Worm (Caenorhabditis elegans) whole organism, mixed stage, embryonic: ENCODE results near the gene F58A6.2.

Experiments
- blmp-1 ChIP-seq: fragments of 150-350 bp; optimal IDR thresholded peaks from 2 replicates; lab custom pipeline; 2014; ENCODE audit warnings: missing biosample characterization, missing genetic modification characterization
- nhr-12 ChIP-seq: fragments of 150-350 bp; optimal IDR thresholded peaks from 2 replicates; lab custom pipeline; 2014; ENCODE audit warnings: missing biosample characterization, missing genetic modification characterization
- pha-4 ChIP-seq: fragments of 150-350 bp; optimal IDR thresholded peaks from 2 replicates; lab custom pipeline; 2018; ENCODE audit warnings: missing biosample characterization, missing genetic modification reagents, missing genetic modification characterization

DNA sequence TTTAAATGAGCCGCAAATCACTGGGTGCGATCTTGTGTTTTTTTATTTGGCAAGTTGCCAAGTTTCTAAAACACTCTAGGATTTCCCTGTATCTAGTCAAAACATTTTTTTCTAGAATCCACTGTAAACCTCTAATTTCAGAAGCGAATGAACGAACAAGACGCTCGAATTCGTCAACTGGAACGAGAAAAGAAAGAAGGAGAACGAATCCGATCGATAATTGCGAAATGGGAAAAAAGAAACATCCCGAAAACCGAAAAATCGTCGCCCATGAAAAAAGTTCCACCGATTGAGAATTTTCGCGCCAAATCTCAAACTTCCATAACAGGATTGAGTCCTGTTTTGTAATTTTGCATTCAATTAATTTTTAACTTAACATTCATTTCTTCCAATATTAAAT lies 40.4 kb downstream of the F58A6.2 start:
- TF ChIP-seq pha-4 (tag; lab: Kevin White, UChicago) (no peak), blmp-1 (no peak), nhr-12 (no peak)
